Worm (Caenorhabditis elegans): Measurements from ENCODE around the gene syd-1.

- no peak for TF ChIP-seq ztf-23 (GFP tag; IDR thresholded peaks at IDR 0.05)
- TF ChIP-seq ref-1 (GFP tag; conservative IDR thresholded peaks at IDR 0.05), result no peak
- no peak for TF ChIP-seq ztf-29 (GFP tag; IDR thresholded peaks at IDR 0.05)
Observed at ce11 chrII:7583555-7583954, 11.2 kb downstream of the syd-1 start, which contains the start of gene mks-3.
